Worm (Caenorhabditis elegans): ENCODE measurements around the gene sox-2.

Gene sox-2

ce11 chrX:7500970-7501369 lies 37.4 kb upstream of the sox-2 start, which contains the start of gene uggt-1 (continued):
- no peak for TF ChIP-seq snpc-1.3 (tag; optimal IDR thresholded peaks at IDR 0.05; ENCODE audit: insufficient read depth)
- TF ChIP-seq let-526 (GFP tag; IDR thresholded peaks at IDR 0.05) = no peak
- TF ChIP-seq B0019.2 (GFP tag; conservative IDR thresholded peaks at IDR 0.05) = no peak
- TF ChIP-seq rpc-1 (optimal IDR thresholded peaks at IDR 0.05) = no peak
- TF ChIP-seq rpc-1 (tag; optimal IDR thresholded peaks at IDR 0.05) = no peak
- TF ChIP-seq egl-44 (GFP tag; IDR thresholded peaks at IDR 0.05) = no peak
- 0 out of 2 replicates have a peak, but pooled peaks have one; percentile 48 for TF ChIP-seq madf-3 (GFP tag; IDR thresholded peaks at IDR 0.05)
- TF ChIP-seq ama-1 (optimal IDR thresholded peaks at IDR 0.05) = no peak
- no peak for TF ChIP-seq ama-1 (GFP tag; optimal IDR thresholded peaks at IDR 0.05)
- TF ChIP-seq mxl-1 (tag; optimal IDR thresholded peaks at IDR 0.05) = no peak
- no peak for TF ChIP-seq efl-1 (GFP tag; optimal IDR thresholded peaks at IDR 0.05)
- TF ChIP-seq rcor-1 (GFP tag; IDR thresholded peaks at IDR 0.05) = peak; percentile 58; the same call in 1 of the 2 replicates

- TF ChIP-seq F52B5.7 (tag; optimal IDR thresholded peaks at IDR 0.05) = no peak
- no peak for TF ChIP-seq die-1 (tag; optimal IDR thresholded peaks at IDR 0.05)
- no peak for TF ChIP-seq mcd-1 (GFP tag; IDR thresholded peaks at IDR 0.05)
- no peak for TF ChIP-seq F37B4.10 (GFP tag; IDR thresholded peaks at IDR 0.05)
- TF ChIP-seq pha-4 (tag; optimal IDR thresholded peaks at IDR 0.05) = no peak
- no peak for TF ChIP-seq somi-1 (GFP tag; optimal IDR thresholded peaks at IDR 0.05)
- TF ChIP-seq ccch-3 (GFP tag; optimal IDR thresholded peaks at IDR 0.05) = no peak
- no peak for TF ChIP-seq aptf-3 (GFP tag; IDR thresholded peaks at IDR 0.05)
- TF ChIP-seq nfyb-1 (GFP tag; IDR thresholded peaks at IDR 0.05) = no peak
- TF ChIP-seq dpff-1 (tag; optimal IDR thresholded peaks at IDR 0.05) = no peak
- no peak for TF ChIP-seq bed-2 (GFP tag; IDR thresholded peaks at IDR 0.05)
- TF ChIP-seq hlh-26 (GFP tag; conservative IDR thresholded peaks at IDR 0.05) = no peak
- no peak for TF ChIP-seq tlf-1 (GFP tag; optimal IDR thresholded peaks at IDR 0.05)
- no peak for TF ChIP-seq ztf-28 (GFP tag; IDR thresholded peaks at IDR 0.05)
- TF ChIP-seq F22D6.2 (tag; optimal IDR thresholded peaks at IDR 0.05) = no peak
- TF ChIP-seq let-607 (tag; optimal IDR thresholded peaks at IDR 0.05) = no peak
- no peak for TF ChIP-seq egrh-3 (GFP tag; IDR thresholded peaks at IDR 0.05)
- no peak for TF ChIP-seq D2030.7 (GFP tag; IDR thresholded peaks at IDR 0.05)
- TF ChIP-seq madf-6 (GFP tag; IDR thresholded peaks at IDR 0.05) = no peak
- TF ChIP-seq lsl-1 (GFP tag; optimal IDR thresholded peaks at IDR 0.05) = no peak
Measured at ce11 chrX:7495491-7495890, 32.0 kb upstream of the sox-2 start, which contains the start of gene try-14. Gene try-14 (minus strand): TSS chrX:7495591.

- TF ChIP-seq madf-8 (GFP tag; conservative IDR thresholded peaks at IDR 0.05) = no peak
- TF ChIP-seq ccch-3 (GFP tag; optimal IDR thresholded peaks at IDR 0.05) = no peak
- TF ChIP-seq attf-5 (GFP tag; optimal IDR thresholded peaks at IDR 0.05) = no peak
- no peak for TF ChIP-seq repo-1 (tag; optimal IDR thresholded peaks at IDR 0.05)
Measured at ce11 chrX:7493020-7493419, 29.5 kb upstream of the sox-2 start, which contains the start of gene F48E3.2. Gene F48E3.2 (minus strand): TSS chrX:7493120.

- no peak for TF ChIP-seq Y53G8AR.9 (GFP tag; conservative IDR thresholded peaks at IDR 0.05)
- 0 out of 2 replicates have a peak, but pooled peaks have one; percentile 68 for TF ChIP-seq F37B4.10 (GFP tag; IDR thresholded peaks at IDR 0.05)
Measured at ce11 chrX:7491521-7491920, 28.0 kb upstream of the sox-2 start.
